Worm (Caenorhabditis elegans) whole organism, L2 larva: Measurements from ENCODE around the gene cox-14.

Experiments used
- C34F6.9 ChIP-seq: fragments of 150-350 bp; optimal IDR thresholded peaks from 2 replicates; lab custom pipeline; 2014; ENCODE audit warnings: missing biosample characterization, missing genetic modification characterization
- F13H6.1 ChIP-seq: sonication (generic microtip); optimal IDR thresholded peaks from 2 replicates; lab custom pipeline; 2016; ENCODE audit warnings: missing genetic modification characterization, missing compliant biosample characterization
- R02D3.7 ChIP-seq: fragments of 150-350 bp; optimal IDR thresholded peaks from 2 replicates; lab custom pipeline; 2014; ENCODE audit warnings: missing biosample characterization, missing genetic modification characterization
- ZK546.5 ChIP-seq: sonication (generic microtip); optimal IDR thresholded peaks from 2 replicates; lab custom pipeline; 2017; ENCODE audit warnings: missing biosample characterization, missing genetic modification characterization
- alr-1 ChIP-seq: fragments of 150-350 bp; optimal IDR thresholded peaks from 2 replicates; lab custom pipeline; 2014; ENCODE audit warnings: missing biosample characterization, missing genetic modification characterization
- aly-2 ChIP-seq: fragments of 150-350 bp; optimal IDR thresholded peaks from 2 replicates; lab custom pipeline; 2014; ENCODE audit warnings: missing biosample characterization, missing genetic modification characterization
- ama-1 ChIP-seq: fragments of 150-350 bp; optimal IDR thresholded peaks from 2 replicates; lab custom pipeline; 2018; ENCODE audit warnings: inconsistent platforms
- blmp-1 ChIP-seq: sonication (generic microtip); optimal IDR thresholded peaks from 2 replicates; lab custom pipeline; 2017; ENCODE audit warnings: missing genetic modification characterization, mild to moderate bottlenecking, missing compliant biosample characterization, antibody characterized with exemption, moderate library complexity; ENCODE audit not compliant: insufficient read depth
- ceh-82 ChIP-seq: fragments of 150-350 bp; optimal IDR thresholded peaks from 2 replicates; lab custom pipeline; 2014; ENCODE audit warnings: missing biosample characterization, missing genetic modification characterization
- crh-2 ChIP-seq: sonication (generic microtip); optimal IDR thresholded peaks from 2 replicates; lab custom pipeline; 2017; ENCODE audit warnings: missing biosample characterization, missing genetic modification characterization
- dmd-4 ChIP-seq: sonication (generic microtip); optimal IDR thresholded peaks from 2 replicates; lab custom pipeline; 2017; ENCODE audit warnings: missing biosample characterization, missing genetic modification characterization
- egl-27 ChIP-seq: sonication (generic microtip); optimal IDR thresholded peaks from 3 replicates; lab custom pipeline; 2017; ENCODE audit warnings: missing biosample characterization, missing genetic modification reagents, missing genetic modification characterization
- elt-1 ChIP-seq: fragments of 150-350 bp; optimal IDR thresholded peaks from 2 replicates; lab custom pipeline; 2014; ENCODE audit warnings: missing biosample characterization, missing genetic modification characterization
- fos-1 ChIP-seq: fragments of 150-350 bp; optimal IDR thresholded peaks from 2 replicates; lab custom pipeline; 2014; ENCODE audit warnings: missing biosample characterization, missing genetic modification characterization
- gmeb-1 ChIP-seq: fragments of 150-350 bp; optimal IDR thresholded peaks from 2 replicates; lab custom pipeline; 2014; ENCODE audit warnings: missing biosample characterization, missing genetic modification characterization
- lin-11 ChIP-seq: fragments of 150-350 bp; sonication (generic microtip); optimal IDR thresholded peaks from 2 replicates; lab custom pipeline; 2014; ENCODE audit warnings: missing biosample characterization, missing genetic modification characterization, inconsistent platforms, mixed read lengths
- lin-13 ChIP-seq: fragments of 150-350 bp; optimal IDR thresholded peaks from 2 replicates; lab custom pipeline; 2014; ENCODE audit warnings: missing biosample characterization, missing genetic modification reagents, missing genetic modification characterization
- lin-39 ChIP-seq: fragments of 150-350 bp; optimal IDR thresholded peaks from 2 replicates; lab custom pipeline; 2014; ENCODE audit warnings: missing biosample characterization, missing genetic modification reagents, missing genetic modification characterization
- lsy-2 ChIP-seq, 2 experiments: fragments of 150-350 bp in 1 of 2; sonication (generic microtip) in 1 of 2; optimal IDR thresholded peaks; 2 replicates each; lab custom pipeline; 2014 to 2017; ENCODE audit warnings: missing biosample characterization in 2 of 2, missing genetic modification characterization in 2 of 2
- mab-5 ChIP-seq: fragments of 150-350 bp; optimal IDR thresholded peaks from 2 replicates; lab custom pipeline; 2014; ENCODE audit warnings: missing biosample characterization, missing genetic modification characterization
- mbf-1 ChIP-seq: sonication (generic microtip); optimal IDR thresholded peaks from 2 replicates; lab custom pipeline; 2017; ENCODE audit warnings: missing biosample characterization, missing genetic modification characterization
- mdl-1 ChIP-seq, 2 experiments: fragments of 150-350 bp in 1 of 2; sonication (generic microtip) in 1 of 2; optimal IDR thresholded peaks; 2 replicates each; lab custom pipeline; 2017; ENCODE audit warnings: missing biosample characterization in 2 of 2, missing genetic modification characterization in 2 of 2
- nhr-10 ChIP-seq: sonication (generic microtip); optimal IDR thresholded peaks from 2 replicates; lab custom pipeline; 2017; ENCODE audit warnings: missing biosample characterization, missing genetic modification characterization
- nhr-11 ChIP-seq: fragments of 150-350 bp; optimal IDR thresholded peaks from 2 replicates; lab custom pipeline; 2014; ENCODE audit warnings: missing biosample characterization, missing genetic modification characterization
- nhr-129 ChIP-seq: fragments of 150-350 bp; optimal IDR thresholded peaks from 2 replicates; lab custom pipeline; 2014; ENCODE audit warnings: missing biosample characterization, missing genetic modification characterization
- nhr-23 ChIP-seq: fragments of 150-350 bp; optimal IDR thresholded peaks from 2 replicates; lab custom pipeline; 2014; ENCODE audit warnings: missing biosample characterization, missing genetic modification reagents, missing genetic modification characterization
- nhr-237 ChIP-seq: fragments of 150-350 bp; optimal IDR thresholded peaks from 2 replicates; lab custom pipeline; 2014; ENCODE audit warnings: missing biosample characterization, missing genetic modification characterization
- nhr-25 ChIP-seq: fragments of 150-350 bp; sonication (generic microtip); optimal IDR thresholded peaks from 3 replicates; lab custom pipeline; 2014; ENCODE audit warnings: missing biosample characterization, missing genetic modification characterization
- nhr-6 ChIP-seq: fragments of 150-350 bp; optimal IDR thresholded peaks from 2 replicates; lab custom pipeline; 2014; ENCODE audit warnings: missing biosample characterization, missing genetic modification characterization
- nhr-77 ChIP-seq: fragments of 150-350 bp; optimal IDR thresholded peaks from 2 replicates; lab custom pipeline; 2014; ENCODE audit warnings: missing biosample characterization, missing genetic modification characterization
- skn-1 ChIP-seq: sonication (generic microtip); optimal IDR thresholded peaks from 2 replicates; lab custom pipeline; 2017; ENCODE audit warnings: missing biosample characterization, missing genetic modification characterization
- sma-3 ChIP-seq: sonication (generic microtip); optimal IDR thresholded peaks from 2 replicates; lab custom pipeline; 2016; ENCODE audit warnings: missing genetic modification reagents, missing genetic modification characterization, missing compliant biosample characterization
- sma-9 ChIP-seq, 2 experiments: fragments of 150-350 bp in 1 of 2; sonication (generic microtip) in 1 of 2; optimal IDR thresholded peaks; 2 replicates each; lab custom pipeline; 2014 to 2016; ENCODE audit warnings: missing genetic modification characterization in 2 of 2, mild to moderate bottlenecking in 1 of 2, missing biosample characterization in 1 of 2, missing compliant biosample characterization in 1 of 2, missing genetic modification reagents in 1 of 2, moderate library complexity in 1 of 2
- unc-55 ChIP-seq: fragments of 150-350 bp; sonication (generic microtip); optimal IDR thresholded peaks from 3 replicates; lab custom pipeline; 2014; ENCODE audit warnings: missing biosample characterization, missing genetic modification reagents, missing genetic modification characterization
- zag-1 ChIP-seq: fragments of 150-350 bp; optimal IDR thresholded peaks from 2 replicates; lab custom pipeline; 2014; ENCODE audit warnings: missing biosample characterization, missing genetic modification characterization
- ztf-1 ChIP-seq: fragments of 200-800 bp; sonication (Bioruptor generic); conservative IDR thresholded peaks from 2 replicates; pipeline ENCODE4 v1.3.6; 2022; ENCODE audit warnings: missing genetic modification characterization, missing compliant biosample characterization
- ztf-4 ChIP-seq: fragments of 150-350 bp; optimal IDR thresholded peaks from 2 replicates; lab custom pipeline; 2014; ENCODE audit warnings: missing biosample characterization, missing genetic modification characterization

cox-14 gene

DNA sequence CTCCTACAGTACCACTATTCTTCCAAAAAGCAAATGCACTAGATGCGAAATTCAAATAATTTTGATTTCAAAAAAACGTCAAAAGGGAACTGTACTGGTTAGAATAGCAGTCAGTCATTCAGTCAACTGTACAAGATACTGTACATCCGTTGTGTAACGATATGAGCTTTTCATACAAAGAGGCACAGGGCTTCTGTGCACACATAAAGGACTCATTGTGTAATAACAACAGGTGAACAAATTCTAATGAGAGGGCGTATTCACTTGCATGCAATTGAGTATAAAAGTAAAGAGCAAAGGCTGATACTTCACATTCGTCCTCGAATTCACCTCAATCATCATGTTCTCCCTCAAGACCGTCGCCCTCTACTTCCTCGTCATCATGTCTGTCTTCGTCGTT is 21.3 kb upstream of the cox-14 start, which contains the start of gene dod-6:
Gene dod-6, plus strand, starts transcription at position 301 of the 400 bp plus-strand sequence.
- TF ChIP-seq nhr-77 (tag; lab: Kevin White, UChicago) (no peak), gmeb-1 (no peak), unc-55 (GFP tag; lab: Kevin White, UChicago) (no peak), nhr-10 (tag; lab: Kevin White, UChicago) (no peak), aly-2 (tag; lab: Kevin White, UChicago) (no peak), sma-9 (GFP tag; optimal IDR thresholded peaks at IDR 0.05; lab: Kevin White, UChicago) (no peak), sma-9 (tag; optimal IDR thresholded peaks at IDR 0.05; lab: Kevin White, UChicago) (no peak), lsy-2 (tag; optimal IDR thresholded peaks at IDR 0.05; lab: Kevin White, UChicago) (no peak), C34F6.9 (no peak), alr-1 (tag; lab: Kevin White, UChicago) (no peak), lin-13 (GFP tag; lab: Kevin White, UChicago) (no peak), nhr-25 (tag; lab: Kevin White, UChicago) (no peak), blmp-1 (tag; lab: Kevin White, UChicago) (no peak), fos-1 (tag; lab: Kevin White, UChicago) (no peak)
- TF ChIP-seq, all 48 proteins: peak for 0

DNA sequence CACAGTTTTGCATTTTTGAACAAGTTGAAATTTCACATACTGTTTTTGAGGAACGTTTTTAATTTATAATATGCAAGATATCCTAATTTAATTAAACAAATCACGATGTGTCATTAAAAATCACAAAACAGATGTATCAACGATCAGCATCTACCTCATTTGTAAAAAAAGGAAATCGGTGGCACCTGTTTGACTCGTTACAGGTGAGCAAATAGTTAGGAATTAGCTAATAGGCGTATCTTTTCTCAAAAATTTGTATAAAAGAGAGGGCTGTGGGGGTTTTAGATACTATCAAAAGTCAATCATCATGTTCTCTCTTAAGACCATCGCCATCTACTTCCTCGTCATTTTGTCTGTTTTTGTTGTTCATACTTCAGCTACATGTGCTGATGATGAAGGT is 19.7 kb upstream of the cox-14 start, which contains the start of gene T20G5.8:
Gene T20G5.8, plus strand, starts transcription at position 301 of the 400 bp plus-strand sequence.
- TF ChIP-seq mbf-1 (tag; lab: Kevin White, UChicago) (no peak), ztf-4 (tag; lab: Kevin White, UChicago) (no peak), nhr-11 (tag; lab: Kevin White, UChicago) (no peak), F13H6.1 (tag; lab: Kevin White, UChicago) (no peak), egl-27 (tag; lab: Kevin White, UChicago) (no peak), C34F6.9 (no peak), elt-1 (tag; lab: Kevin White, UChicago) (no peak), ama-1 (lab: Kevin White, UChicago) (no peak), nhr-129 (tag; lab: Kevin White, UChicago) (no peak), R02D3.7 (tag; lab: Kevin White, UChicago) (no peak)

DNA sequence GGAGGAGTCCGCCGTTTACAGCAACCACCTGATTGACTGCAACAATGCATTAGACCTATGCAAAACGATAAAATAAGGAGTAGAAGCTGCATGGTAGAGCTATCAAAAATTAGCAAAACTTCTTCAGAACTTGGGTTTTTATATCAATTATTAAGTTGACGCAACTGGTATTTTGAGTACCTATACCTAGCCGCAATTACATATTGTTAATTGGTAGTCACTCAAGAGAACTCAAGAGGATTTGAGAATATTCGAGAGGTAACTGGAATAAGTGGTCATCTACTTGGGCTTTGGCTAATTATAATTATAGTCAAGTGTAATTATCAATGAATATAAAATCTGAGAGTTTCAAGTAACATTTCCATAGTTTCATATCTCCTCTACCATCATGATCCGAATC is 17.5 kb upstream of the cox-14 start, which contains the start of the genes T20G5.13 and T20G5.12:
Gene T20G5.13, minus strand, starts transcription at position 101 of the 400 bp plus-strand sequence.
Gene T20G5.12, plus strand, starts transcription at position 370 of the 400 bp plus-strand sequence.
- no peak for TF ChIP-seq sma-9 (GFP tag; optimal IDR thresholded peaks at IDR 0.05; lab: Kevin White, UChicago)
- TF ChIP-seq sma-9 (tag; optimal IDR thresholded peaks at IDR 0.05; lab: Kevin White, UChicago): no peak
- TF ChIP-seq fos-1 (tag; lab: Kevin White, UChicago): no peak
- TF ChIP-seq nhr-23 (tag; lab: Kevin White, UChicago): no peak
- no peak for TF ChIP-seq lin-11 (tag; lab: Kevin White, UChicago)
- no peak for TF ChIP-seq mdl-1 (tag; optimal IDR thresholded peaks at IDR 0.05; lab: Kevin White, UChicago)
- TF ChIP-seq dmd-4 (tag; lab: Kevin White, UChicago): no peak
- no peak for TF ChIP-seq F13H6.1 (tag; lab: Kevin White, UChicago)
- no peak for TF ChIP-seq sma-3 (GFP tag; lab: Kevin White, UChicago)
- TF ChIP-seq elt-1 (tag; lab: Kevin White, UChicago): no peak
- TF ChIP-seq lsy-2 (tag; optimal IDR thresholded peaks at IDR 0.05; lab: Kevin White, UChicago): no peak
- TF ChIP-seq crh-2 (tag; lab: Kevin White, UChicago): no peak
- TF ChIP-seq aly-2 (tag; lab: Kevin White, UChicago): no peak
- TF ChIP-seq C34F6.9: no peak
- TF ChIP-seq mbf-1 (tag; lab: Kevin White, UChicago): no peak
- TF ChIP-seq ceh-82 (tag; lab: Kevin White, UChicago): no peak
- no peak for TF ChIP-seq zag-1
- no peak for TF ChIP-seq gmeb-1
- no peak for TF ChIP-seq ztf-4 (tag; lab: Kevin White, UChicago)

DNA sequence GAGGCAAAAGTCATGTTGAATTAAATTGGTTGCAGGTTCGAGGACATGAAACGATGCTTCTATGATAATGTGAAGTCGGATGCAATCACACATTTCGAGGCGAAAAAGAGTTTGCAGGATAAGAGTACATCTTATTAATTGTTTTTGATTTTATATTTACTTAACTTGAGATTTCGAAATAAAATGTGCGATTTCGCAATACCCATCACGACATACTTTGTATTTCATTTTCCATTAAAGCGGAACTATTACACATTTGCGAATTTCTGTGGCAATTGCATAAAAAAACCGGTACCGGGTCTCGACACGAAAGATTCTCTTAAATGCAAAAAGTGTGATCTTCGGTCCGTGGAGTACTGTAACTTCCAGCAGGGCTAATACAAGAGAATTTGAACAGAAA is 16.4 kb upstream of the cox-14 start:
- TF ChIP-seq sma-3 (GFP tag; lab: Kevin White, UChicago) (no peak), lin-39 (tag; lab: Kevin White, UChicago) (no peak), C34F6.9 (no peak), skn-1 (tag; lab: Kevin White, UChicago) (no peak), nhr-6 (no peak), alr-1 (tag; lab: Kevin White, UChicago) (no peak), ztf-1 (GFP tag; lab: Robert Waterston, UW) (no peak), nhr-23 (tag; lab: Kevin White, UChicago) (no peak), dmd-4 (tag; lab: Kevin White, UChicago) (no peak), mab-5 (tag; lab: Kevin White, UChicago) (no peak), nhr-237 (tag; lab: Kevin White, UChicago) (no peak), nhr-25 (tag; lab: Kevin White, UChicago) (no peak), aly-2 (tag; lab: Kevin White, UChicago) (no peak), fos-1 (tag; lab: Kevin White, UChicago) (no peak), nhr-11 (tag; lab: Kevin White, UChicago) (no peak), ztf-4 (tag; lab: Kevin White, UChicago) (no peak), ZK546.5 (tag; lab: Kevin White, UChicago) (no peak), mdl-1 (tag; optimal IDR thresholded peaks at IDR 0.05; lab: Kevin White, UChicago) (no peak)
- TF ChIP-seq, all 48 proteins: peak for 0
